Fruit fly (Drosophila melanogaster): ENCODE measurements around the gene CG14252.
A peak's percentile ranks its signal among the peaks of the same experiment; 100 is the strongest.

dm6 chr3R:26963747-26964174, 18.4 kb downstream of the CG14252 start:
- no peak for TF ChIP-seq CrebA (GFP tag; optimal IDR thresholded peaks at IDR 0.05; ENCODE audit: borderline replicate concordance)
- TF ChIP-seq h (GFP tag; optimal IDR thresholded peaks at IDR 0.05) = peak; percentile 37

All from whole organism, wandering third instar larva.